Fruit fly (Drosophila melanogaster): ENCODE data around the gene CG46025.

dm6 chr2L:7753086-7753485 is 888 bp upstream of the CG46025 start, which contains the start of gene CG7203:
- no peak for TF ChIP-seq psq (optimal IDR thresholded peaks at IDR 0.05)
- TF ChIP-seq Sin3A (optimal IDR thresholded peaks at IDR 0.05): no peak
- TF ChIP-seq h (optimal IDR thresholded peaks at IDR 0.05): no peak
- no peak for TF ChIP-seq ttk (optimal IDR thresholded peaks at IDR 0.05)

Data from Kc167 (cell line).